Fruit fly (Drosophila melanogaster) whole organism, prepupa: ENCODE measurements around the gene CG6769.
A peak's percentile ranks its signal among the peaks of the same experiment; 100 is the strongest.

Source experiments
- CG10631 ChIP-seq: fragments of 200-800 bp; sonication (Bioruptor generic); optimal IDR thresholded peaks from 2 replicates; lab custom pipeline; 2016; ENCODE audit warnings: missing biosample characterization, missing genetic modification characterization
- CG11294 ChIP-seq: fragments of 200-800 bp; sonication (Bioruptor generic); IDR thresholded peaks from 2 replicates; pipeline ENCODE4 v1.3.6; 2022; ENCODE audit warnings: missing biosample characterization, missing genetic modification characterization
- CG11902 ChIP-seq: fragments of 200-800 bp; sonication (Bioruptor generic); optimal IDR thresholded peaks from 3 replicates; lab custom pipeline; 2016; ENCODE audit warnings: missing biosample characterization, missing genetic modification characterization
- CG15336 ChIP-seq: fragments of 200-800 bp; sonication (Bioruptor generic); IDR thresholded peaks from 2 replicates; pipeline ENCODE4 v1.3.6; 2022; ENCODE audit warnings: missing biosample characterization, missing genetic modification characterization
- CG1621 ChIP-seq: fragments of 200-800 bp; sonication (Bioruptor generic); optimal IDR thresholded peaks from 3 replicates; lab custom pipeline; 2018; ENCODE audit warnings: missing biosample characterization, mild to moderate bottlenecking, missing genetic modification characterization
- CG16779 ChIP-seq: fragments of 200-800 bp; sonication (Bioruptor generic); optimal IDR thresholded peaks from 3 replicates; lab custom pipeline; 2017; ENCODE audit warnings: missing biosample characterization, mild to moderate bottlenecking, missing genetic modification characterization
- CG3032 ChIP-seq: fragments of 200-800 bp; optimal IDR thresholded peaks from 2 replicates; lab custom pipeline; 2019; ENCODE audit warnings: missing biosample characterization, mild to moderate bottlenecking, missing genetic modification characterization, moderate library complexity
- CG31627 ChIP-seq: fragments of 200-800 bp; sonication (Bioruptor generic); optimal IDR thresholded peaks from 3 replicates; lab custom pipeline; 2016; ENCODE audit warnings: missing biosample characterization, missing genetic modification characterization
- CG32006 ChIP-seq: fragments of 200-800 bp; sonication (Bioruptor generic); optimal IDR thresholded peaks from 3 replicates; lab custom pipeline; 2017; ENCODE audit warnings: missing biosample characterization, mild to moderate bottlenecking, missing genetic modification characterization
- CG34406 ChIP-seq: fragments of 200-800 bp; sonication (Bioruptor generic); optimal IDR thresholded peaks from 3 replicates; lab custom pipeline; 2016; ENCODE audit warnings: missing biosample characterization, missing genetic modification characterization
- CG3919 ChIP-seq: fragments of 200-800 bp; sonication (Bioruptor generic); optimal IDR thresholded peaks from 3 replicates; lab custom pipeline; 2016; ENCODE audit warnings: missing biosample characterization, missing genetic modification characterization
- CG4318 ChIP-seq: fragments of 200-800 bp; sonication (Bioruptor generic); optimal IDR thresholded peaks from 3 replicates; lab custom pipeline; 2017; ENCODE audit warnings: missing biosample characterization, mild to moderate bottlenecking, missing genetic modification characterization
- CG6163 ChIP-seq: fragments of 200-800 bp; sonication (Bioruptor generic); IDR thresholded peaks from 3 replicates; pipeline ENCODE4 v1.3.6; 2022; ENCODE audit warnings: missing biosample characterization, missing genetic modification characterization
- CG6276 ChIP-seq: fragments of 200-800 bp; sonication (Bioruptor generic); optimal IDR thresholded peaks from 2 replicates; lab custom pipeline; 2017; ENCODE audit warnings: missing biosample characterization, mild to moderate bottlenecking, missing genetic modification characterization
- CG6808 ChIP-seq: fragments of 200-800 bp; sonication (Bioruptor generic); optimal IDR thresholded peaks from 3 replicates; lab custom pipeline; 2017; ENCODE audit warnings: missing biosample characterization, missing genetic modification characterization, mild to moderate bottlenecking, moderate library complexity, missing genetic modification reagents
- CG6854 ChIP-seq: fragments of 200-800 bp; sonication (Bioruptor generic); optimal IDR thresholded peaks from 2 replicates; lab custom pipeline; 2017; ENCODE audit warnings: missing biosample characterization, mild to moderate bottlenecking, missing genetic modification characterization
- CG7368 ChIP-seq: fragments of 200-800 bp; sonication (Bioruptor generic); optimal IDR thresholded peaks from 3 replicates; lab custom pipeline; 2016; ENCODE audit warnings: missing biosample characterization, missing genetic modification characterization
- CG8119 ChIP-seq: fragments of 200-800 bp; sonication (Bioruptor generic); IDR thresholded peaks from 3 replicates; pipeline ENCODE4 v1.3.6; 2022; ENCODE audit warnings: missing biosample characterization, missing genetic modification characterization
- CG8632 ChIP-seq: fragments of 200-800 bp; sonication (Bioruptor generic); optimal IDR thresholded peaks from 3 replicates; lab custom pipeline; 2016; ENCODE audit warnings: missing biosample characterization, missing genetic modification characterization
- Eip75B ChIP-seq: fragments of 200-800 bp; sonication (Bioruptor generic); optimal IDR thresholded peaks from 3 replicates; lab custom pipeline; 2016; ENCODE audit warnings: missing biosample characterization, missing genetic modification characterization
- Eip78C ChIP-seq: fragments of 200-800 bp; sonication (Bioruptor generic); peaks from one replicate; lab custom pipeline; 2016; ENCODE audit warnings: missing biosample characterization, missing genetic modification characterization
- Eip93F ChIP-seq: fragments of 200-800 bp; sonication (Bioruptor generic); optimal IDR thresholded peaks from 2 replicates; lab custom pipeline; 2016; ENCODE audit warnings: missing biosample characterization, mild to moderate bottlenecking, missing genetic modification characterization
- Ets21C ChIP-seq: fragments of 200-800 bp; sonication (Bioruptor generic); optimal IDR thresholded peaks from 3 replicates; lab custom pipeline; 2016; ENCODE audit warnings: missing biosample characterization, missing genetic modification characterization
- Hr39 ChIP-seq: fragments of 200-800 bp; sonication (Bioruptor generic); optimal IDR thresholded peaks from 2 replicates; lab custom pipeline; 2016; ENCODE audit warnings: missing biosample characterization, missing genetic modification characterization
- Lpt ChIP-seq: fragments of 200-800 bp; sonication (Bioruptor generic); optimal IDR thresholded peaks from 3 replicates; lab custom pipeline; 2016; ENCODE audit warnings: missing biosample characterization, missing genetic modification characterization
- Met ChIP-seq: fragments of 200-800 bp; sonication (Bioruptor generic); optimal IDR thresholded peaks from 3 replicates; lab custom pipeline; 2016; ENCODE audit warnings: missing biosample characterization, missing genetic modification characterization
- OdsH ChIP-seq: fragments of 200-800 bp; sonication (Bioruptor generic); optimal IDR thresholded peaks from 3 replicates; lab custom pipeline; 2016; ENCODE audit warnings: missing biosample characterization, missing genetic modification characterization
- Smox ChIP-seq: fragments of 200-800 bp; sonication (Bioruptor generic); optimal IDR thresholded peaks from 3 replicates; lab custom pipeline; 2016; ENCODE audit warnings: missing biosample characterization, missing genetic modification characterization
- Sox102F ChIP-seq: fragments of 200-800 bp; sonication (Bioruptor generic); optimal IDR thresholded peaks from 2 replicates; lab custom pipeline; 2016; ENCODE audit warnings: missing biosample characterization, mild to moderate bottlenecking, missing genetic modification characterization
- Sox14 ChIP-seq: fragments of 200-800 bp; sonication (Bioruptor generic); optimal IDR thresholded peaks from 3 replicates; lab custom pipeline; 2016; ENCODE audit warnings: missing biosample characterization, missing genetic modification characterization
- Sox15 ChIP-seq: fragments of 200-800 bp; sonication (Bioruptor generic); optimal IDR thresholded peaks from 3 replicates; lab custom pipeline; 2016; ENCODE audit warnings: missing biosample characterization, missing genetic modification characterization
- cyc ChIP-seq: fragments of 200-800 bp; sonication (Bioruptor generic); optimal IDR thresholded peaks from 3 replicates; lab custom pipeline; 2016; ENCODE audit warnings: missing biosample characterization, missing genetic modification characterization
- dsx ChIP-seq: fragments of 200-800 bp; optimal IDR thresholded peaks from 3 replicates; lab custom pipeline; 2019; ENCODE audit warnings: missing biosample characterization, mild to moderate bottlenecking, missing genetic modification characterization, moderate library complexity; ENCODE audit not compliant: poor library complexity, severe bottlenecking
- eg ChIP-seq: fragments of 200-800 bp; sonication (Bioruptor generic); IDR thresholded peaks from 3 replicates; pipeline ENCODE4 v1.3.6; 2022; ENCODE audit warnings: missing biosample characterization, missing genetic modification characterization
- esn ChIP-seq: fragments of 200-800 bp; sonication (Bioruptor generic); optimal IDR thresholded peaks from 2 replicates; lab custom pipeline; 2016; ENCODE audit warnings: missing biosample characterization, mild to moderate bottlenecking, missing genetic modification characterization, moderate library complexity
- fkh ChIP-seq: fragments of 200-800 bp; sonication (Bioruptor generic); optimal IDR thresholded peaks from 3 replicates; lab custom pipeline; 2017; ENCODE audit warnings: missing biosample characterization, mild to moderate bottlenecking, missing genetic modification characterization, moderate library complexity
- lz ChIP-seq: fragments of 200-800 bp; sonication (Bioruptor generic); optimal IDR thresholded peaks from 3 replicates; lab custom pipeline; 2016; ENCODE audit warnings: missing biosample characterization, missing genetic modification characterization
- pdm3 ChIP-seq: fragments of 200-800 bp; sonication (Bioruptor generic); optimal IDR thresholded peaks from 3 replicates; lab custom pipeline; 2016; ENCODE audit warnings: missing biosample characterization, missing genetic modification characterization
- salr ChIP-seq, 2 experiments: fragments of 200-800 bp; sonication (Bioruptor generic); optimal IDR thresholded peaks; 3 replicates each; lab custom pipeline; 2016 to 2018; ENCODE audit warnings: missing biosample characterization in 2 of 2, missing genetic modification characterization in 2 of 2, mild to moderate bottlenecking in 1 of 2
- spab ChIP-seq: fragments of 200-800 bp; sonication (Bioruptor generic); optimal IDR thresholded peaks from 2 replicates; lab custom pipeline; 2017; ENCODE audit warnings: missing biosample characterization, mild to moderate bottlenecking, missing genetic modification characterization, missing genetic modification reagents
- ss ChIP-seq, 2 experiments: fragments of 200-800 bp; sonication (Bioruptor generic); optimal IDR thresholded peaks; 2 replicates in 1 of 2; 3 replicates in 1 of 2; lab custom pipeline; 2017 to 2018; ENCODE audit warnings: mild to moderate bottlenecking in 2 of 2, missing biosample characterization in 2 of 2, missing genetic modification characterization in 2 of 2, moderate library complexity in 1 of 2
- svp ChIP-seq: fragments of 200-800 bp; sonication (Bioruptor generic); peaks from one replicate; lab custom pipeline; 2016; ENCODE audit warnings: missing biosample characterization, missing genetic modification characterization
- topi ChIP-seq: fragments of 200-800 bp; sonication (Bioruptor generic); optimal IDR thresholded peaks from 3 replicates; lab custom pipeline; 2016; ENCODE audit warnings: missing biosample characterization, missing genetic modification characterization
- vri ChIP-seq: fragments of 200-800 bp; sonication (Bioruptor generic); optimal IDR thresholded peaks from 3 replicates; lab custom pipeline; 2016; ENCODE audit warnings: missing biosample characterization, mild to moderate bottlenecking, missing genetic modification characterization

CG6769 gene

DNA sequence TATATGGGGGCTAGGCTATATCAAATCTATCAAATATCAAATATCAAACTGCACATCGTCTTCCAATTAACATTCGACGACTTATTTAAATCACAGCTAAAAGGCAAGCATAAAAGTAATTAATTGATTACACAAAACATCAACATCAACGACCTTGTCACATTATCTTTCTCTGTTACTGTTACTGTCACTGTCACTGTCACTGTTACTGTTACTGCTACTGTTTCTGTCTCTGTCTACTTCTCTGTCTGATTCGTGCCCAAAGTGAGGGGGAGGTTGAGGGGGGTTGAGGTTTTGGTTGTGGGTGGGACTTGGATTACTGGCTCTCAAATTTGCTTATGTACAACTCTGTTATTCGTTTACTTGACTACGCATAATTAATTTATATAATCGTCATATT lies 39.3 kb upstream of the CG6769 start:
- TF ChIP-seq svp (GFP tag; lab: Kevin White, UChicago) = peak; percentile 34
- TF ChIP-seq fkh (GFP tag; lab: Kevin White, UChicago) = peak; percentile 9
- no peak for TF ChIP-seq CG32006 (GFP tag; lab: Kevin White, UChicago)
- TF ChIP-seq CG31627 (GFP tag; lab: Kevin White, UChicago) = no peak
- TF ChIP-seq Eip78C = peak; percentile 33
- no peak for TF ChIP-seq Lpt (GFP tag; lab: Kevin White, UChicago)
- peak; percentile 7 for TF ChIP-seq Hr39
- TF ChIP-seq, all 60 proteins: peak for 4

dm6 chrX:17826807-17827703 lies 33.7 kb upstream of the CG6769 start, which contains the start of gene Socs16D:
TSS of gene Socs16D (minus strand) at chrX:17827564.
- TF ChIP-seq pdm3 (GFP tag; lab: Kevin White, UChicago) (peak; percentile 27), dsx (peak; percentile 13), CG7368 (no peak), Sox102F (GFP tag; lab: Kevin White, UChicago) (peak; percentile 45), CG11902 (GFP tag; lab: Kevin White, UChicago) (no peak), CG16779 (tag; lab: Kevin White, UChicago) (peak; percentile 20), Eip78C (peak; percentile 75), CG6276 (GFP tag; lab: Kevin White, UChicago) (no peak), Met (GFP tag; lab: Kevin White, UChicago) (peak; percentile 37), cyc (peak; percentile 15), Sox14 (GFP tag; lab: Kevin White, UChicago) (peak; percentile 15), CG6163 (GFP tag; lab: Robert Waterston, UW) (no peak; the same call in 2 of the 3 replicates), Smox (GFP tag; lab: Kevin White, UChicago) (peak; percentile 34), salr (GFP tag; optimal IDR thresholded peaks at IDR 0.05; lab: Kevin White, UChicago) (no peak), vri (peak; percentile 33), CG34406 (no peak), CG11294 (GFP tag; lab: Robert Waterston, UW) (no peak), CG3919 (GFP tag; lab: Kevin White, UChicago) (no peak), fkh (GFP tag; lab: Kevin White, UChicago) (peak; percentile 94), CG6808 (no peak), CG8632 (peak; percentile 22), ss (GFP tag; optimal IDR thresholded peaks at IDR 0.05; lab: Kevin White, UChicago) (peak; percentile 60 to 61), lz (GFP tag; lab: Kevin White, UChicago) (peak; percentile 26), Eip93F (no peak), CG1621 (no peak), spab (GFP tag; lab: Kevin White, UChicago) (no peak), Ets21C (no peak), CG8119 (no peak), OdsH (GFP tag; lab: Kevin White, UChicago) (peak; percentile 33), Sox15 (GFP tag; lab: Kevin White, UChicago) (no peak), CG10631 (peak; percentile 1), Hr39 (peak; percentile 1), Lpt (GFP tag; lab: Kevin White, UChicago) (peak; percentile 52), Eip75B (no peak), eg (GFP tag; lab: Robert Waterston, UW) (0 out of 3 replicates have a peak, but pooled peaks have one; percentile 10), CG6854 (peak; percentile 79), CG15336 (GFP tag; lab: Robert Waterston, UW) (peak; percentile 46), topi (peak; percentile 47), svp (GFP tag; lab: Kevin White, UChicago) (peak; percentile 52), CG4318 (GFP tag; lab: Kevin White, UChicago) (no peak), esn (peak; percentile 48), CG31627 (GFP tag; lab: Kevin White, UChicago) (peak; percentile 32), CG3032 (tag; lab: Kevin White, UChicago) (peak; percentile 14)
